Fruit fly (Drosophila melanogaster): ENCODE results near the gene rtp.

Gene rtp

DNA sequence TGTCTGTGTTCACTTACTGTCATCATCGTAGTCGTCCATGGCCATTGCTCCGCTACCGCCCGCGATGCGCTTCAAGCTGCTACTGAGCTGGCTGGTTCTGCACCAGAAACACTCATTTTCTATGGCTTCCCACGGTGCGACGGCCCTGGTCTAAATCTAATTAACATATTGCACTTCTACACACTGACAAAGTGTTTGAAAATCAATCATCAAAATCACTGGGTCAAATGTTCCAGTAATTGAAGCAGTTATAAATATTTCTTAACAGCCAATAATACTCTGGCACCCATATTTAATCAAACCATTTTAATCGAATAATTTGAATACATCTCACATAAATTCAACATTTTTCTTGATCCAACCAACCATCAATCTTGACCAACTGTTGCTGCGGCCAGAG lies at the start of gene rtp:
rtp (minus strand) TSS at position 101 of the 400 bp plus-strand sequence.
- TF ChIP-seq brk (GFP tag; optimal IDR thresholded peaks at IDR 0.05) = no peak
- no peak for TF ChIP-seq CrebA (GFP tag; optimal IDR thresholded peaks at IDR 0.05; ENCODE audit: borderline replicate concordance)
- TF ChIP-seq Sp1 (GFP tag; optimal IDR thresholded peaks at IDR 0.05) = no peak
- no peak for TF ChIP-seq Hr78 (GFP tag; optimal IDR thresholded peaks at IDR 0.05)
- no peak for TF ChIP-seq psq (GFP tag; optimal IDR thresholded peaks at IDR 0.05)
- TF ChIP-seq dsf (GFP tag; optimal IDR thresholded peaks at IDR 0.05; ENCODE audit: borderline replicate concordance) = no peak

DNA sequence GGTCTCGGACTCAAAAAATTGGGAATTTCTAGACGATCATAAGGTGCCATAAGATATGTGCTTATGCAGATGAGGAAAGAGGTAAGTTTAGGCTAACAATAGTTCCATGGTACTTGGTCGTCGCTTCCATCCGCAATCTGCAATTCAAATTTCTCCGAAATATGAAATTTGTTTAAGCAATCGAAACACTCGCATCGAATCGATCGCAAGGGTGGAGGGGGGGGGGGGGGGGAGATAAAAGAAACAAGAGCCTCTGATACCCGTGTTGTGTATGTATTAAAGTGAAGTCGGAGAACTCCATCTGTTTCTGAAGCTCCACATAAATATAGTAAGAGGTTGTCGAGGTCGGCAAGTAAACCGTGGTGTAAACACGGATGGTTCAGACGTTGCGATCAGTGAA lies 48.8 kb upstream of the rtp start:
- no peak for TF ChIP-seq HLH106 (tag; optimal IDR thresholded peaks at IDR 0.05)
- no peak for TF ChIP-seq fru (GFP tag; optimal IDR thresholded peaks at IDR 0.05)
- no peak for TF ChIP-seq CrebA (GFP tag; optimal IDR thresholded peaks at IDR 0.05; ENCODE audit: borderline replicate concordance)
- no peak for TF ChIP-seq h (GFP tag; optimal IDR thresholded peaks at IDR 0.05)
- TF ChIP-seq Rel (GFP tag; optimal IDR thresholded peaks at IDR 0.05) = no peak
- no peak for TF ChIP-seq Rel (tag; optimal IDR thresholded peaks at IDR 0.05)
- no peak for TF ChIP-seq psq (GFP tag; optimal IDR thresholded peaks at IDR 0.05)

DNA sequence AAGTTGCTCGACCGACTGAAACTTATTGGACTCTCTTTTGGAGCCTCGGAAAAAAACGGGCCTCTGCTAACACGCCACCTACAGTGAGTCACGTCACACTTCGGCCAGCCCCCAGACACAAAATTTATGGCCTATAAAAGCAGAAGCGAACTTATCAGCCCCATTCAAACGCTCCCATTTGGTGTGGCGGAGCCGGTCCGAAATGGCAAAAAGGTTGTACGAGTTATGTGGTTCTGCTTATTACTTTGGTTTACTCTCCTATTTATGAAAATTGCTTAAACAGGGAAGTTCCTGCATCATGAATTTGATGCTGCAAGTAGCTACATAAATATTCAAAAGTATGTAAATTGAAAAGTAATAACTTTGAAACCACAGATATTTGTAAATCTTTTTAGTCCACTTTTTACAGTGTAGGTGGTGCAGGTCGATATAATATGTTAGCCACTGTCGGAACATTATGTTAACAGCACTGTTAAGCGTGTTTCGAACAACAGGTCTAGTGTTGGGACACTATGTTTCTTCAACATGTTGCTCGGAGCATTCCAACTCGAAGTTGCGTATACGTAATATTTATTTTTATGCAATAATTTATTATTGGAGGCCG lies 46.3 kb upstream of the rtp start:
- TF ChIP-seq Rel (GFP tag; optimal IDR thresholded peaks at IDR 0.05) = no peak
- TF ChIP-seq Rel (tag; optimal IDR thresholded peaks at IDR 0.05) = peak; percentile 26
- TF ChIP-seq br (GFP tag; optimal IDR thresholded peaks at IDR 0.05) = peak; percentile 85
- TF ChIP-seq Mio (GFP tag; optimal IDR thresholded peaks at IDR 0.05) = peak; percentile 27
- peak; percentile 85 for TF ChIP-seq rgr (GFP tag; optimal IDR thresholded peaks at IDR 0.05)
- peak; percentile 74 for TF ChIP-seq Hnf4 (GFP tag; optimal IDR thresholded peaks at IDR 0.05)
- peak; percentile 91 for TF ChIP-seq ey (GFP tag; optimal IDR thresholded peaks at IDR 0.05)
- TF ChIP-seq woc (GFP tag; optimal IDR thresholded peaks at IDR 0.05) = peak; percentile 87
- TF ChIP-seq dmrt93B (GFP tag; optimal IDR thresholded peaks at IDR 0.05) = peak; percentile 80
- TF ChIP-seq dsf (GFP tag; optimal IDR thresholded peaks at IDR 0.05; ENCODE audit: borderline replicate concordance) = no peak
- peak; percentile 83 for TF ChIP-seq Sp1 (GFP tag; optimal IDR thresholded peaks at IDR 0.05)
- TF ChIP-seq brk (GFP tag; optimal IDR thresholded peaks at IDR 0.05) = peak; percentile 9
- peak; percentile 89 for TF ChIP-seq h (GFP tag; optimal IDR thresholded peaks at IDR 0.05)
- TF ChIP-seq CG32264 (GFP tag; optimal IDR thresholded peaks at IDR 0.05) = peak; percentile 19
- no peak for TF ChIP-seq lola (GFP tag; optimal IDR thresholded peaks at IDR 0.05)
- TF ChIP-seq Jra (GFP tag; optimal IDR thresholded peaks at IDR 0.05) = peak; percentile 69
- TF ChIP-seq tai (GFP tag; optimal IDR thresholded peaks at IDR 0.05) = peak; percentile 58
- peak in 1 of 2 experiments; percentile 90 for TF ChIP-seq foxo (GFP tag; optimal IDR thresholded peaks at IDR 0.05)
- TF ChIP-seq HLH106 (tag; optimal IDR thresholded peaks at IDR 0.05) = peak; percentile 87
- peak; percentile 78 for TF ChIP-seq OdsH (GFP tag; optimal IDR thresholded peaks at IDR 0.05)
- TF ChIP-seq Dfd (GFP tag; optimal IDR thresholded peaks at IDR 0.05) = no peak
- no peak for TF ChIP-seq Myc (optimal IDR thresholded peaks at IDR 0.05)
- no peak for TF ChIP-seq Dif (GFP tag; optimal IDR thresholded peaks at IDR 0.05; ENCODE audit: partially characterized antibody)
- no peak for TF ChIP-seq N (GFP tag; optimal IDR thresholded peaks at IDR 0.05)
- TF ChIP-seq sv (GFP tag; optimal IDR thresholded peaks at IDR 0.05) = peak; percentile 88
- TF ChIP-seq sage (GFP tag; optimal IDR thresholded peaks at IDR 0.05) = no peak
- peak; percentile 86 for TF ChIP-seq psq (GFP tag; optimal IDR thresholded peaks at IDR 0.05)
- TF ChIP-seq CG9705 (GFP tag; optimal IDR thresholded peaks at IDR 0.05) = peak; percentile 57
- peak; percentile 93 for TF ChIP-seq fru (GFP tag; optimal IDR thresholded peaks at IDR 0.05)

dm6 chr3R:5282755-5283359 lies 45.7 kb upstream of the rtp start:
- TF ChIP-seq lola (GFP tag; optimal IDR thresholded peaks at IDR 0.05) = no peak
- TF ChIP-seq dsf (GFP tag; optimal IDR thresholded peaks at IDR 0.05; ENCODE audit: borderline replicate concordance) = no peak
- TF ChIP-seq woc (GFP tag; optimal IDR thresholded peaks at IDR 0.05) = no peak
- peak; percentile 8 for TF ChIP-seq Myc (optimal IDR thresholded peaks at IDR 0.05)
- peak; percentile 48 for TF ChIP-seq h (GFP tag; optimal IDR thresholded peaks at IDR 0.05)
- no peak for TF ChIP-seq tai (GFP tag; optimal IDR thresholded peaks at IDR 0.05)
- no peak for TF ChIP-seq CG9705 (GFP tag; optimal IDR thresholded peaks at IDR 0.05)
- TF ChIP-seq GATAd (GFP tag; optimal IDR thresholded peaks at IDR 0.05) = no peak
- no peak for TF ChIP-seq Mio (GFP tag; optimal IDR thresholded peaks at IDR 0.05)
- no peak for TF ChIP-seq Sp1 (GFP tag; optimal IDR thresholded peaks at IDR 0.05)
- no peak for TF ChIP-seq Abd-B (GFP tag; optimal IDR thresholded peaks at IDR 0.05)
- TF ChIP-seq brk (GFP tag; optimal IDR thresholded peaks at IDR 0.05) = no peak
- peak; percentile 40 for TF ChIP-seq CrebA (GFP tag; optimal IDR thresholded peaks at IDR 0.05; ENCODE audit: borderline replicate concordance)
- TF ChIP-seq Hnf4 (GFP tag; optimal IDR thresholded peaks at IDR 0.05) = no peak
- TF ChIP-seq jim (GFP tag; optimal IDR thresholded peaks at IDR 0.05) = peak; percentile 21
- TF ChIP-seq sage (GFP tag; optimal IDR thresholded peaks at IDR 0.05) = no peak
- TF ChIP-seq ey (GFP tag; optimal IDR thresholded peaks at IDR 0.05) = no peak
- TF ChIP-seq usp (GFP tag; optimal IDR thresholded peaks at IDR 0.05) = no peak
- peak; percentile 96 for TF ChIP-seq Dif (GFP tag; optimal IDR thresholded peaks at IDR 0.05; ENCODE audit: partially characterized antibody)
- no peak for TF ChIP-seq pan (optimal IDR thresholded peaks at IDR 0.05)
- TF ChIP-seq HLH106 (tag; optimal IDR thresholded peaks at IDR 0.05) = no peak
- no peak for TF ChIP-seq dmrt93B (GFP tag; optimal IDR thresholded peaks at IDR 0.05)
- peak; percentile 89 for TF ChIP-seq Hr83 (GFP tag; optimal IDR thresholded peaks at IDR 0.05; ENCODE audit: poor library complexity, severe bottlenecking)
- peak; percentile 90 to 94 for TF ChIP-seq dl (GFP tag; optimal IDR thresholded peaks at IDR 0.05; ENCODE audit: insufficient read depth in 1 of 2, partially characterized antibody in 2 of 2)
- peak; percentile 89 for TF ChIP-seq psq (GFP tag; optimal IDR thresholded peaks at IDR 0.05)
- TF ChIP-seq N (GFP tag; optimal IDR thresholded peaks at IDR 0.05) = no peak
- peak; percentile 59 for TF ChIP-seq rgr (GFP tag; optimal IDR thresholded peaks at IDR 0.05)
- TF ChIP-seq br (GFP tag; optimal IDR thresholded peaks at IDR 0.05) = peak; percentile 20
- no peak for TF ChIP-seq Hr78 (GFP tag; optimal IDR thresholded peaks at IDR 0.05)
- no peak for TF ChIP-seq Jra (GFP tag; optimal IDR thresholded peaks at IDR 0.05)
- peak; percentile 27 for TF ChIP-seq fru (GFP tag; optimal IDR thresholded peaks at IDR 0.05)
- TF ChIP-seq OdsH (GFP tag; optimal IDR thresholded peaks at IDR 0.05) = peak; percentile 27

Measured in whole organism, wandering third instar larva.